Worm (Caenorhabditis elegans) whole organism, L4 larva: ENCODE results near the gene R09D1.12.

Experiments
- Y105C5A.15 ChIP-seq: fragments of 200-800 bp; sonication (Bioruptor generic); IDR thresholded peaks from 2 replicates; pipeline ENCODE4 v1.3.6; 2022; ENCODE audit warnings: missing genetic modification characterization, missing compliant biosample characterization
- ces-1 ChIP-seq: fragments of 150-350 bp; sonication (generic microtip); optimal IDR thresholded peaks from 4 replicates; lab custom pipeline; 2014; ENCODE audit warnings: missing biosample characterization, missing genetic modification reagents, missing genetic modification characterization
- dve-1 ChIP-seq: sonication (generic microtip); optimal IDR thresholded peaks from 2 replicates; lab custom pipeline; 2017; ENCODE audit warnings: antibody characterized with exemption, mild to moderate bottlenecking, missing genetic modification characterization, missing compliant biosample characterization; ENCODE audit not compliant: insufficient read depth
- egl-27 ChIP-seq: sonication (generic microtip); optimal IDR thresholded peaks from 3 replicates; lab custom pipeline; 2017; ENCODE audit warnings: missing biosample characterization, missing genetic modification reagents, missing genetic modification characterization
- fos-1 ChIP-seq: fragments of 150-350 bp; optimal IDR thresholded peaks from 2 replicates; lab custom pipeline; 2014; ENCODE audit warnings: missing biosample characterization, missing genetic modification characterization
- madf-5 ChIP-seq, 2 experiments: fragments of 200-800 bp; sonication (Bioruptor generic); IDR thresholded peaks; 2 replicates each; pipeline ENCODE4 v1.3.6; 2022; ENCODE audit warnings: missing compliant biosample characterization in 2 of 2, missing genetic modification characterization in 2 of 2
- nhr-10 ChIP-seq: fragments of 150-350 bp; optimal IDR thresholded peaks from 2 replicates; lab custom pipeline; 2014; ENCODE audit warnings: missing biosample characterization, missing genetic modification characterization
- nhr-11 ChIP-seq: fragments of 150-350 bp; optimal IDR thresholded peaks from 2 replicates; lab custom pipeline; 2014; ENCODE audit warnings: missing biosample characterization, missing genetic modification characterization
- nhr-237 ChIP-seq: sonication (generic microtip); optimal IDR thresholded peaks from 2 replicates; lab custom pipeline; 2017; ENCODE audit warnings: missing biosample characterization, missing genetic modification characterization
- nhr-77 ChIP-seq: fragments of 150-350 bp; optimal IDR thresholded peaks from 2 replicates; lab custom pipeline; 2014; ENCODE audit warnings: missing biosample characterization, missing genetic modification characterization
- zfp-2 ChIP-seq: sonication (generic microtip); optimal IDR thresholded peaks from 2 replicates; lab custom pipeline; 2016; ENCODE audit warnings: mild to moderate bottlenecking, missing genetic modification characterization, missing compliant biosample characterization

- TF ChIP-seq Y105C5A.15 (no peak), nhr-77 (tag; lab: Kevin White, UChicago) (no peak), ces-1 (no peak), zfp-2 (tag; lab: Kevin White, UChicago) (no peak), madf-5 (GFP tag; IDR thresholded peaks at IDR 0.05; lab: Robert Waterston, UW) (no peak), nhr-237 (tag; lab: Kevin White, UChicago) (no peak), fos-1 (tag; lab: Kevin White, UChicago) (no peak), dve-1 (no peak), egl-27 (tag; lab: Kevin White, UChicago) (no peak), nhr-10 (tag; lab: Kevin White, UChicago) (no peak), nhr-11 (tag; lab: Kevin White, UChicago) (no peak)
These were observed 38.5 kb upstream of the R09D1.12 start for ce11 chrII:9490589-9490988.
